Fruit fly (Drosophila melanogaster) S2 (cell line): ENCODE measurements around the gene Usp32.

Experiments used
- CG8478 ChIP-seq: fragments of >200 bp; optimal IDR thresholded peaks from 2 replicates; lab custom pipeline; 2018
- CTCF ChIP-seq, 2 experiments: fragments of >200 bp; optimal IDR thresholded peaks; 2 replicates each; lab custom pipeline; 2018

- no peak for TF ChIP-seq CG8478
- TF ChIP-seq CTCF (optimal IDR thresholded peaks at IDR 0.05; lab: Kevin White, UChicago), result no peak
These were observed 37.7 kb upstream of the Usp32 start for dm6 chr3L:19833227-19833626.
